Fruit fly (Drosophila melanogaster) whole organism, pupa: ENCODE data around the gene mRpL45.

Experiments used
- CG10348 ChIP-seq: fragments of 200-800 bp; sonication (Bioruptor generic); IDR thresholded peaks from 2 replicates; pipeline ENCODE4 v1.3.6; 2022; ENCODE audit warnings: missing biosample characterization, missing genetic modification characterization
- CG12605 ChIP-seq: fragments of 200-800 bp; sonication (Bioruptor generic); IDR thresholded peaks from 2 replicates; pipeline ENCODE4 v1.3.6; 2022; ENCODE audit warnings: missing biosample characterization, missing genetic modification characterization
- CG13204 ChIP-seq: fragments of 200-800 bp; sonication (Bioruptor generic); optimal IDR thresholded peaks from 2 replicates; lab custom pipeline; 2018; ENCODE audit warnings: missing biosample characterization, mild to moderate bottlenecking, missing genetic modification characterization, moderate library complexity
- CG14655 ChIP-seq: fragments of 200-800 bp; sonication (Bioruptor generic); optimal IDR thresholded peaks from 3 replicates; lab custom pipeline; 2017; ENCODE audit warnings: mild to moderate bottlenecking, missing biosample characterization, missing genetic modification reagents, missing genetic modification characterization
- CG15710 ChIP-seq: fragments of 200-800 bp; sonication (Bioruptor generic); optimal IDR thresholded peaks from 2 replicates; lab custom pipeline; 2018; ENCODE audit warnings: missing biosample characterization, mild to moderate bottlenecking, missing genetic modification characterization, moderate library complexity
- CG17806 ChIP-seq: fragments of 200-800 bp; sonication (Bioruptor generic); optimal IDR thresholded peaks from 2 replicates; lab custom pipeline; 2018; ENCODE audit warnings: missing biosample characterization, mild to moderate bottlenecking, missing genetic modification characterization, moderate library complexity
- CG32121 ChIP-seq: fragments of 200-800 bp; sonication (Bioruptor generic); IDR thresholded peaks from 2 replicates; pipeline ENCODE4 v1.3.6; 2022; ENCODE audit warnings: missing biosample characterization, missing genetic modification characterization
- CG34367 ChIP-seq: fragments of 200-800 bp; sonication (Bioruptor generic); optimal IDR thresholded peaks from 2 replicates; lab custom pipeline; 2018; ENCODE audit warnings: missing biosample characterization, mild to moderate bottlenecking, missing genetic modification characterization
- CG4496 ChIP-seq: fragments of 200-800 bp; sonication (Bioruptor generic); IDR thresholded peaks from 3 replicates; pipeline ENCODE4 v1.3.6; 2022; ENCODE audit warnings: missing biosample characterization, missing genetic modification characterization
- CG8159 ChIP-seq: fragments of 200-800 bp; sonication (Bioruptor generic); optimal IDR thresholded peaks from 3 replicates; lab custom pipeline; 2018; ENCODE audit warnings: missing biosample characterization, mild to moderate bottlenecking, missing genetic modification characterization, moderate library complexity
- CG8301 ChIP-seq: fragments of 200-800 bp; sonication (Bioruptor generic); optimal IDR thresholded peaks from 2 replicates; lab custom pipeline; 2018; ENCODE audit warnings: missing biosample characterization, mild to moderate bottlenecking, missing genetic modification characterization
- CG9948 ChIP-seq: fragments of 200-800 bp; sonication (Bioruptor generic); optimal IDR thresholded peaks from 2 replicates; lab custom pipeline; 2018; ENCODE audit warnings: missing biosample characterization, mild to moderate bottlenecking, missing genetic modification characterization, moderate library complexity
- D1 ChIP-seq: fragments of 200-800 bp; sonication (Bioruptor generic); optimal IDR thresholded peaks from 2 replicates; lab custom pipeline; 2018; ENCODE audit warnings: missing biosample characterization, mild to moderate bottlenecking, missing genetic modification characterization, moderate library complexity
- EcR ChIP-seq: fragments of 200-800 bp; sonication (Bioruptor generic); optimal IDR thresholded peaks from 3 replicates; lab custom pipeline; 2019; ENCODE audit warnings: missing biosample characterization, missing genetic modification characterization, mild to moderate bottlenecking, moderate library complexity, missing genetic modification reagents
- Ets98B ChIP-seq: fragments of 200-800 bp; sonication (Bioruptor generic); IDR thresholded peaks from 2 replicates; pipeline ENCODE4 v1.3.6; 2022; ENCODE audit warnings: missing biosample characterization, missing genetic modification characterization
- Pif1A ChIP-seq: fragments of 200-800 bp; sonication (Bioruptor generic); optimal IDR thresholded peaks from 3 replicates; lab custom pipeline; 2016; ENCODE audit warnings: missing biosample characterization, missing genetic modification characterization
- Pif1B ChIP-seq: fragments of 200-800 bp; sonication (Bioruptor generic); optimal IDR thresholded peaks from 3 replicates; lab custom pipeline; 2016; ENCODE audit warnings: missing biosample characterization, missing genetic modification characterization
- Snoo ChIP-seq: fragments of 200-800 bp; sonication (Bioruptor generic); optimal IDR thresholded peaks from 3 replicates; lab custom pipeline; 2017; ENCODE audit warnings: missing biosample characterization, mild to moderate bottlenecking, missing genetic modification characterization, inconsistent platforms
- fd96Ca ChIP-seq: fragments of 200-800 bp; sonication (Bioruptor generic); IDR thresholded peaks from 3 replicates; pipeline ENCODE4 v1.3.6; 2022; ENCODE audit warnings: missing biosample characterization, missing genetic modification characterization
- gl ChIP-seq: fragments of 200-800 bp; sonication (Bioruptor generic); optimal IDR thresholded peaks from 2 replicates; lab custom pipeline; 2018; ENCODE audit warnings: missing biosample characterization, mild to moderate bottlenecking, missing genetic modification characterization
- rn ChIP-seq: fragments of 200-800 bp; sonication (Bioruptor generic); IDR thresholded peaks from 2 replicates; pipeline ENCODE4 v1.3.6; 2022; ENCODE audit warnings: missing biosample characterization, missing genetic modification characterization

Gene mRpL45

DNA sequence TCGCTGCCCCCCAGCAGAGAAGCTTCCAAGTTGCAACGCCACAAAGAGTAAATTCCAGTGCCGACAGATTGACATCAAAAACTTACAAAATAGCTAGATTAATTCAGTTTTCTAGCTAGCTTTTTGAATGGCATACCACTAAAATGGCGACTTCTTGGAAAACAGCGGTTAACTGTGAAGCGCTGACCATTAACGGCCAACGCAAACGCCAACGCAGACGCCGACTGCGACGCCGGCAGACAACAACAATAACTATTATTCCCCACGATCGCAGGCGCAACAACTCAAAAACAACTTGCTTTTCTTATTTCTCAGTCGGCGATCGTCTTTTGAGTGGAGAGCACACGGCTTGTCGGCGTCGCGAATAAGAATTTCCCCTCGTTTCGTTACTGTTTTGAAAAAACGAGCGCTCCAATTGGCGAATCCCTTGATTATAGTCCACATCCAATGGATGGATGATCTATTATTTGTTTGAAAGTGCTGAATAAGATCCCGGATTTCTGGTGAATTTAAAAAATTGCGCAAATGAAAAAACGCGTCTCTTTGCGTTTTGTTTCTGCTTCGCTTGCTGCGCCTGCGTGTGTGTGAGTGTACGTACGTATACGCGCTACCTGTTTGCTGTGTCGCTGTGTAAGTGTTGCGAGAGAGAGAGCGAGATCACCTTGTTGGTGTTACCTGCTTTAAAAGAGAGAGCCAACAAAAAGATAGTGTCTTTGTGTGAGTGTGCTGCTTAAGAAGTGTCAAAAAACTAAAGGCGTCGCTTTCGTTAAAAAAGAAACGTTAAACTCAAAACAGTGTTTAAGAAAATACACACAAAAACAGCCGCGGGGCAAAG, 48.4 kb downstream of the mRpL45 start:
- TF ChIP-seq gl (tag; lab: Kevin White, UChicago): no peak
- TF ChIP-seq CG34367 (tag; lab: Kevin White, UChicago): peak; percentile 2
- peak; percentile 59; the same call in 1 of the 3 replicates for TF ChIP-seq CG4496
- TF ChIP-seq CG10348: no peak
- TF ChIP-seq rn (GFP tag; lab: Robert Waterston, UW): no peak
- no peak for TF ChIP-seq CG9948 (tag; lab: Kevin White, UChicago)
- no peak for TF ChIP-seq CG8159
- TF ChIP-seq CG17806 (tag; lab: Kevin White, UChicago): no peak
- no peak for TF ChIP-seq CG8301 (tag; lab: Kevin White, UChicago)
- TF ChIP-seq Ets98B: peak; percentile 5; the same call in 1 of the 2 replicates
- TF ChIP-seq Pif1A (GFP tag; lab: Kevin White, UChicago): no peak
- TF ChIP-seq fd96Ca (GFP tag; lab: Robert Waterston, UW): peak; percentile 38; the same call in 1 of the 3 replicates
- no peak for TF ChIP-seq D1
- TF ChIP-seq CG15710 (tag; lab: Kevin White, UChicago): peak; percentile 16
- no peak for TF ChIP-seq CG12605 (GFP tag; lab: Robert Waterston, UW)
- no peak; the same call in 1 of the 2 replicates for TF ChIP-seq CG32121 (GFP tag; lab: Robert Waterston, UW)
- TF ChIP-seq CG13204 (GFP tag; lab: Kevin White, UChicago): no peak
- TF ChIP-seq CG14655 (GFP tag; lab: Kevin White, UChicago): no peak
- no peak for TF ChIP-seq EcR (GFP tag; lab: Kevin White, UChicago)
- no peak for TF ChIP-seq Snoo
- TF ChIP-seq Pif1B: no peak

DNA sequence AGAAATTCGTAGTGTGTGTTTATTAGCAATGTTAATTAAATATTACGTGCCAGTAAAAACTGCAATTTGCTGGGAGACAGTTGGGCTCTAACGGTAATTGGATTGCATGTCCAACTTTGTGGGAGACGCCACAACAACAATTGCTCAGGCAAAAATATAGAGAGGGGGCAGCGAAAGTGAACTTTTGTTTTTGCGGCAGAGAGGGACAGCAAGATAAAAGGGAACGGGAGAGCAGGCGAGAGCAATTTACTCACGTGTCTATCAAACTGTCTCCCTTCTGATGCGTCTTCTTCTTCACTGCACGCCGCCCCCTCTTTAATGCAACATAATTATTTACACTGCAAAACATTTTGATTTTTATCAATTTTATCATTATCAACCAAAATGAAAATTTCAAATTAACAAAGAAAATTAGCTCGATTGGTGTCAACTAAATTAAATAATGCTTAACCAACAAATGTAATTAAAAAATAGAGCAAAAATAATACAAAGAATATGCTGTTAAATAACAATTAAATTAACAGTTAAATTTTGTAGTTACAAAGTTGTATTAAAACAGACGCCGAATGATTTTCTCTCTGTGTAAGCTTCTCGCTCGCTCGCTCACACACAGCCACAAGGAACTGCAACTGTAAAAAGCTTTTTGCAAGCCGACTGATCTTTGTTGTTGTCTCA, 49.1 kb downstream of the mRpL45 start:
- peak; percentile 73; the same call in 1 of the 2 replicates for TF ChIP-seq CG12605 (GFP tag; lab: Robert Waterston, UW)
- TF ChIP-seq Pif1A (GFP tag; lab: Kevin White, UChicago): peak; percentile 87
- TF ChIP-seq Pif1B: peak; percentile 91
- peak; percentile 67 for TF ChIP-seq CG13204 (GFP tag; lab: Kevin White, UChicago)
- peak; percentile 81 for TF ChIP-seq rn (GFP tag; lab: Robert Waterston, UW)
- TF ChIP-seq CG9948 (tag; lab: Kevin White, UChicago): peak; percentile 99
- peak; percentile 96 for TF ChIP-seq CG14655 (GFP tag; lab: Kevin White, UChicago)
- TF ChIP-seq D1: peak; percentile 96
- peak; percentile 75 for TF ChIP-seq CG10348
- peak; percentile 94 for TF ChIP-seq CG8301 (tag; lab: Kevin White, UChicago)
- TF ChIP-seq gl (tag; lab: Kevin White, UChicago): peak; percentile 78
- TF ChIP-seq CG32121 (GFP tag; lab: Robert Waterston, UW): peak; percentile 90
- peak; percentile 80 for TF ChIP-seq Ets98B
- TF ChIP-seq CG34367 (tag; lab: Kevin White, UChicago): peak; percentile 91
- TF ChIP-seq CG17806 (tag; lab: Kevin White, UChicago): peak; percentile 96
- TF ChIP-seq CG8159: peak; percentile 99
- peak; percentile 50 for TF ChIP-seq fd96Ca (GFP tag; lab: Robert Waterston, UW)
- peak; percentile 94; the same call in 2 of the 3 replicates for TF ChIP-seq CG4496
- peak; percentile 3 for TF ChIP-seq EcR (GFP tag; lab: Kevin White, UChicago)
- peak; percentile 95 for TF ChIP-seq CG15710 (tag; lab: Kevin White, UChicago)
- TF ChIP-seq Snoo: peak; percentile 92

DNA sequence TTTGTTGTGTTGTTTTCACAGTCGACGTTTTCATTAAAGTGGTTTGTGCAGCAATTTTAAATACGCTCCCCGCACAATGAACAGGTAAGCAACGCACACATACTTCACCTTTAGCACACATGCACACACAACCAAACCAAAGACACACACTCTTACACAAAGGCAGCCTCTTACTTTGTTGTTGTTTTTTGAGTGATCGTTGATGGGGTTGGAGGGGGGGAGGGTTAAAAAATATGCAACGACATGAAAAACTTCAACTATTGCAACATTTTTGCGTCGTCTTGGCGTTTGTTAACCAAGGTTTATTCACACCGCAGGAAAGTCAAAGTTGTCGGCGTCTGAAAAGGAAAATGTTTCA, 49.6 kb downstream of the mRpL45 start:
- TF ChIP-seq Pif1A (GFP tag; lab: Kevin White, UChicago) (no peak), CG10348 (no peak), CG14655 (GFP tag; lab: Kevin White, UChicago) (no peak), CG13204 (GFP tag; lab: Kevin White, UChicago) (no peak), CG15710 (tag; lab: Kevin White, UChicago) (no peak), CG8159 (no peak), CG34367 (tag; lab: Kevin White, UChicago) (no peak), Snoo (no peak), fd96Ca (GFP tag; lab: Robert Waterston, UW) (no peak), CG8301 (tag; lab: Kevin White, UChicago) (no peak), CG4496 (no peak), CG9948 (tag; lab: Kevin White, UChicago) (no peak), CG32121 (GFP tag; lab: Robert Waterston, UW) (no peak), gl (tag; lab: Kevin White, UChicago) (no peak)
- TF ChIP-seq, all 21 proteins: peak for 0

DNA sequence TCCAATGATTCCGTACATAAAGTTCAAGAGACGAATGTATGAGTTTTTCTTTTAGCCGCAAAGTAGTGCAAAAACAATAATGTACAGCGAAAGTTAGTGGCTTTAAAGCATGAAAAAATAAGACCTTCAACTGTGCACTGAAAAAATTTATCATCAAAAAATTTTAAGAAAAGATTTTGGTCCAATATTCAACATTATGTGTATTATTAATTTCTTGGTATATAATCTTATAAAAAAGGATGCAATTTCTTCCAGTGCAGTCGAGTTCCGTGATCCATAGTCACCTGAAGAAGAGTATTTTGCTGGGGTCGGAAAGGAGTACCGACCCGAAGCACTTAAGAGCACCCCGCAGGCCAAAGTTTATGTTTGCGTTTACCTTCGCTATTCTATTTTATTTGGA, 50.3 kb downstream of the mRpL45 start:
- peak; percentile 11 for TF ChIP-seq Pif1B
- no peak for TF ChIP-seq fd96Ca (GFP tag; lab: Robert Waterston, UW)
- TF ChIP-seq CG15710 (tag; lab: Kevin White, UChicago): peak; percentile 22
- TF ChIP-seq Pif1A (GFP tag; lab: Kevin White, UChicago): peak; percentile 39
- peak; percentile 15; the same call in 1 of the 2 replicates for TF ChIP-seq Ets98B
- TF ChIP-seq CG13204 (GFP tag; lab: Kevin White, UChicago): no peak
- TF ChIP-seq CG14655 (GFP tag; lab: Kevin White, UChicago): peak; percentile 27
- TF ChIP-seq CG9948 (tag; lab: Kevin White, UChicago): peak; percentile 25
- peak; percentile 11 for TF ChIP-seq CG17806 (tag; lab: Kevin White, UChicago)
- TF ChIP-seq gl (tag; lab: Kevin White, UChicago): no peak
- TF ChIP-seq rn (GFP tag; lab: Robert Waterston, UW): no peak
- no peak for TF ChIP-seq CG10348
- TF ChIP-seq CG8301 (tag; lab: Kevin White, UChicago): no peak
- no peak for TF ChIP-seq CG12605 (GFP tag; lab: Robert Waterston, UW)
- TF ChIP-seq CG34367 (tag; lab: Kevin White, UChicago): no peak
- TF ChIP-seq CG32121 (GFP tag; lab: Robert Waterston, UW): peak; percentile 53; the same call in 1 of the 2 replicates
- TF ChIP-seq EcR (GFP tag; lab: Kevin White, UChicago): no peak
- peak; percentile 67 for TF ChIP-seq CG4496
- no peak for TF ChIP-seq Snoo
- TF ChIP-seq D1: no peak
